Worm (Caenorhabditis elegans) whole organism, midembryonic: ENCODE measurements around the gene F28H6.8.

ENCODE experiments used
- T22C8.4 ChIP-seq: fragments of 200-800 bp; sonication (Bioruptor generic); IDR thresholded peaks from 2 replicates; pipeline ENCODE4 v1.3.6; 2022; ENCODE audit warnings: missing genetic modification characterization, missing compliant biosample characterization
- cog-1 ChIP-seq: sonication (generic microtip); optimal IDR thresholded peaks from 2 replicates; lab custom pipeline; 2016; ENCODE audit warnings: missing genetic modification characterization, missing compliant biosample characterization
- flt-1 ChIP-seq: fragments of 200-800 bp; sonication (Bioruptor generic); IDR thresholded peaks from 2 replicates; pipeline ENCODE4 v1.3.6; 2022; ENCODE audit warnings: missing genetic modification characterization, missing compliant biosample characterization
- klf-2 ChIP-seq: fragments of 200-800 bp; sonication (Bioruptor generic); conservative IDR thresholded peaks from 2 replicates; pipeline ENCODE4 v1.3.6; 2022; ENCODE audit warnings: missing genetic modification reagents, missing genetic modification characterization, missing compliant biosample characterization
- med-1 ChIP-seq: sonication (generic microtip); optimal IDR thresholded peaks from 2 replicates; lab custom pipeline; 2017; ENCODE audit warnings: missing genetic modification characterization, mild to moderate bottlenecking, missing compliant biosample characterization, antibody characterized with exemption, missing genetic modification reagents; ENCODE audit not compliant: insufficient read depth
- ref-1 ChIP-seq: fragments of 200-800 bp; sonication (Bioruptor generic); conservative IDR thresholded peaks from 2 replicates; pipeline ENCODE4 v1.3.6; 2022; ENCODE audit warnings: missing genetic modification reagents, missing genetic modification characterization, missing compliant biosample characterization
- tab-1 ChIP-seq: fragments of 200-800 bp; sonication (Bioruptor generic); IDR thresholded peaks from 2 replicates; pipeline ENCODE4 v1.3.6; 2022; ENCODE audit warnings: missing genetic modification characterization, missing compliant biosample characterization
- ztf-23 ChIP-seq: fragments of 200-800 bp; sonication (Bioruptor generic); IDR thresholded peaks from 2 replicates; pipeline ENCODE4 v1.3.6; 2022; ENCODE audit warnings: missing genetic modification reagents, missing genetic modification characterization, missing compliant biosample characterization
- ztf-29 ChIP-seq: fragments of 200-800 bp; sonication (Bioruptor generic); IDR thresholded peaks from 2 replicates; pipeline ENCODE4 v1.3.6; 2022; ENCODE audit warnings: missing genetic modification reagents, missing genetic modification characterization, missing compliant biosample characterization

F28H6.8 gene

ce11 chrX:14161684-14162347 is 27.7 kb upstream of the F28H6.8 start, which contains the start of gene lgc-25:
lgc-25 (minus strand) TSS chrX:14161734.
- TF ChIP-seq T22C8.4 (GFP tag; lab: Robert Waterston, UW) (no peak), med-1 (GFP tag; lab: Kevin White, UChicago) (no peak), ztf-23 (GFP tag; lab: Robert Waterston, UW) (no peak), flt-1 (no peak), klf-2 (GFP tag; lab: Robert Waterston, UW) (no peak), ztf-29 (GFP tag; lab: Robert Waterston, UW) (no peak), cog-1 (no peak), ref-1 (GFP tag; lab: Robert Waterston, UW) (no peak), tab-1 (GFP tag; lab: Robert Waterston, UW) (no peak)

ce11 chrX:14156913-14157312 is 22.8 kb upstream of the F28H6.8 start, which contains the start of gene ceh-90:
ceh-90 (minus strand) TSS chrX:14157013.
- TF ChIP-seq klf-2 (GFP tag; lab: Robert Waterston, UW) (no peak), ztf-29 (GFP tag; lab: Robert Waterston, UW) (no peak), flt-1 (no peak), cog-1 (no peak), ref-1 (GFP tag; lab: Robert Waterston, UW) (no peak), ztf-23 (GFP tag; lab: Robert Waterston, UW) (no peak), T22C8.4 (GFP tag; lab: Robert Waterston, UW) (no peak), med-1 (GFP tag; lab: Kevin White, UChicago) (no peak), tab-1 (GFP tag; lab: Robert Waterston, UW) (no peak)

ce11 chrX:14152644-14153043 is 18.5 kb upstream of the F28H6.8 start:
- TF ChIP-seq flt-1 (no peak), ref-1 (GFP tag; lab: Robert Waterston, UW) (no peak), cog-1 (no peak), med-1 (GFP tag; lab: Kevin White, UChicago) (no peak), ztf-29 (GFP tag; lab: Robert Waterston, UW) (no peak), klf-2 (GFP tag; lab: Robert Waterston, UW) (no peak), ztf-23 (GFP tag; lab: Robert Waterston, UW) (no peak), T22C8.4 (GFP tag; lab: Robert Waterston, UW) (no peak), tab-1 (GFP tag; lab: Robert Waterston, UW) (no peak)

- no peak for TF ChIP-seq T22C8.4 (GFP tag; lab: Robert Waterston, UW)
- TF ChIP-seq cog-1 = no peak
- no peak for TF ChIP-seq tab-1 (GFP tag; lab: Robert Waterston, UW)
- no peak for TF ChIP-seq klf-2 (GFP tag; lab: Robert Waterston, UW)
- TF ChIP-seq med-1 (GFP tag; lab: Kevin White, UChicago) = no peak
- TF ChIP-seq ztf-23 (GFP tag; lab: Robert Waterston, UW) = no peak
- no peak for TF ChIP-seq ref-1 (GFP tag; lab: Robert Waterston, UW)
- no peak for TF ChIP-seq flt-1
- TF ChIP-seq ztf-29 (GFP tag; lab: Robert Waterston, UW) = no peak
Measured at ce11 chrX:14147400-14147799, 13.3 kb upstream of the F28H6.8 start, which contains the start of gene akt-2. akt-2 (plus strand) TSS chrX:14147700.

- no peak for TF ChIP-seq ztf-23 (GFP tag; lab: Robert Waterston, UW)
- peak; percentile 28; the same call in 1 of the 2 replicates for TF ChIP-seq tab-1 (GFP tag; lab: Robert Waterston, UW)
- TF ChIP-seq cog-1 = peak; percentile 14
Measured at ce11 chrX:14146740-14147140, 12.6 kb upstream of the F28H6.8 start.

- TF ChIP-seq klf-2 (GFP tag; lab: Robert Waterston, UW) (no peak), flt-1 (no peak), cog-1 (no peak), med-1 (GFP tag; lab: Kevin White, UChicago) (no peak), ref-1 (GFP tag; lab: Robert Waterston, UW) (no peak), ztf-29 (GFP tag; lab: Robert Waterston, UW) (no peak), T22C8.4 (GFP tag; lab: Robert Waterston, UW) (no peak), tab-1 (GFP tag; lab: Robert Waterston, UW) (no peak), ztf-23 (GFP tag; lab: Robert Waterston, UW) (no peak)
Measured at ce11 chrX:14145634-14146033, 11.5 kb upstream of the F28H6.8 start.

- TF ChIP-seq ztf-23 (GFP tag; lab: Robert Waterston, UW) = no peak
- no peak for TF ChIP-seq ref-1 (GFP tag; lab: Robert Waterston, UW)
- no peak for TF ChIP-seq med-1 (GFP tag; lab: Kevin White, UChicago)
- no peak for TF ChIP-seq flt-1
- no peak for TF ChIP-seq T22C8.4 (GFP tag; lab: Robert Waterston, UW)
- TF ChIP-seq klf-2 (GFP tag; lab: Robert Waterston, UW) = no peak
- TF ChIP-seq ztf-29 (GFP tag; lab: Robert Waterston, UW) = no peak
- TF ChIP-seq cog-1 = no peak
- no peak for TF ChIP-seq tab-1 (GFP tag; lab: Robert Waterston, UW)
Measured at ce11 chrX:14141896-14142392, 7.8 kb upstream of the F28H6.8 start, which contains the start of gene ceh-89. ceh-89 (plus strand) TSS chrX:14141946.

ce11 chrX:14141344-14141841 is 7.2 kb upstream of the F28H6.8 start:
- TF ChIP-seq T22C8.4 (GFP tag; lab: Robert Waterston, UW) (no peak), flt-1 (no peak), ztf-23 (GFP tag; lab: Robert Waterston, UW) (no peak), ztf-29 (GFP tag; lab: Robert Waterston, UW) (no peak), klf-2 (GFP tag; lab: Robert Waterston, UW) (no peak), cog-1 (no peak), tab-1 (GFP tag; lab: Robert Waterston, UW) (no peak), med-1 (GFP tag; lab: Kevin White, UChicago) (no peak), ref-1 (GFP tag; lab: Robert Waterston, UW) (no peak)

- no peak for TF ChIP-seq ztf-23 (GFP tag; lab: Robert Waterston, UW)
- TF ChIP-seq flt-1 = no peak
- TF ChIP-seq cog-1 = no peak
- no peak for TF ChIP-seq klf-2 (GFP tag; lab: Robert Waterston, UW)
- TF ChIP-seq med-1 (GFP tag; lab: Kevin White, UChicago) = no peak
- no peak for TF ChIP-seq ztf-29 (GFP tag; lab: Robert Waterston, UW)
- TF ChIP-seq T22C8.4 (GFP tag; lab: Robert Waterston, UW) = no peak
- TF ChIP-seq ref-1 (GFP tag; lab: Robert Waterston, UW) = no peak
- TF ChIP-seq tab-1 (GFP tag; lab: Robert Waterston, UW) = no peak
Measured at ce11 chrX:14140040-14140439, 5.9 kb upstream of the F28H6.8 start, which contains the start of gene nkat-1. nkat-1 (minus strand) TSS chrX:14140140.
